Worm (Caenorhabditis elegans) whole organism, midembryonic: Measurements from ENCODE around the gene unc-53.
A peak's percentile ranks its signal among the peaks of the same experiment; 100 is the strongest.

Experiments
- T22C8.4 ChIP-seq: fragments of 200-800 bp; sonication (Bioruptor generic); IDR thresholded peaks from 2 replicates; pipeline ENCODE4 v1.3.6; 2022; ENCODE audit warnings: missing genetic modification characterization, missing compliant biosample characterization
- cog-1 ChIP-seq: sonication (generic microtip); optimal IDR thresholded peaks from 2 replicates; lab custom pipeline; 2016; ENCODE audit warnings: missing genetic modification characterization, missing compliant biosample characterization
- flt-1 ChIP-seq: fragments of 200-800 bp; sonication (Bioruptor generic); IDR thresholded peaks from 2 replicates; pipeline ENCODE4 v1.3.6; 2022; ENCODE audit warnings: missing genetic modification characterization, missing compliant biosample characterization
- klf-2 ChIP-seq: fragments of 200-800 bp; sonication (Bioruptor generic); conservative IDR thresholded peaks from 2 replicates; pipeline ENCODE4 v1.3.6; 2022; ENCODE audit warnings: missing genetic modification reagents, missing genetic modification characterization, missing compliant biosample characterization
- med-1 ChIP-seq: sonication (generic microtip); optimal IDR thresholded peaks from 2 replicates; lab custom pipeline; 2017; ENCODE audit warnings: missing genetic modification characterization, mild to moderate bottlenecking, missing compliant biosample characterization, antibody characterized with exemption, missing genetic modification reagents; ENCODE audit not compliant: insufficient read depth
- ref-1 ChIP-seq: fragments of 200-800 bp; sonication (Bioruptor generic); conservative IDR thresholded peaks from 2 replicates; pipeline ENCODE4 v1.3.6; 2022; ENCODE audit warnings: missing genetic modification reagents, missing genetic modification characterization, missing compliant biosample characterization
- tab-1 ChIP-seq: fragments of 200-800 bp; sonication (Bioruptor generic); IDR thresholded peaks from 2 replicates; pipeline ENCODE4 v1.3.6; 2022; ENCODE audit warnings: missing genetic modification characterization, missing compliant biosample characterization
- ztf-23 ChIP-seq: fragments of 200-800 bp; sonication (Bioruptor generic); IDR thresholded peaks from 2 replicates; pipeline ENCODE4 v1.3.6; 2022; ENCODE audit warnings: missing genetic modification reagents, missing genetic modification characterization, missing compliant biosample characterization
- ztf-29 ChIP-seq: fragments of 200-800 bp; sonication (Bioruptor generic); IDR thresholded peaks from 2 replicates; pipeline ENCODE4 v1.3.6; 2022; ENCODE audit warnings: missing genetic modification reagents, missing genetic modification characterization, missing compliant biosample characterization

Gene unc-53

ce11 chrII:11086770-11087169 is 2.5 kb downstream of the unc-53 start:
- TF ChIP-seq T22C8.4: no peak
- no peak for TF ChIP-seq ref-1
- no peak for TF ChIP-seq ztf-23 (GFP tag; lab: Robert Waterston, UW)
- no peak for TF ChIP-seq klf-2 (GFP tag; lab: Robert Waterston, UW)
- no peak for TF ChIP-seq ztf-29 (GFP tag; lab: Robert Waterston, UW)
- no peak for TF ChIP-seq tab-1 (GFP tag; lab: Robert Waterston, UW)

- TF ChIP-seq flt-1 (GFP tag; lab: Robert Waterston, UW): no peak
- TF ChIP-seq med-1 (GFP tag; lab: Kevin White, UChicago): no peak
- TF ChIP-seq klf-2 (GFP tag; lab: Robert Waterston, UW): no peak
- no peak for TF ChIP-seq cog-1
- no peak for TF ChIP-seq ztf-23 (GFP tag; lab: Robert Waterston, UW)
- no peak for TF ChIP-seq ztf-29 (GFP tag; lab: Robert Waterston, UW)
- TF ChIP-seq ref-1: no peak
These were observed 12.7 kb downstream of the unc-53 start for ce11 chrII:11076550-11076949.

- TF ChIP-seq flt-1 (GFP tag; lab: Robert Waterston, UW) (no peak), ztf-29 (GFP tag; lab: Robert Waterston, UW) (no peak), tab-1 (GFP tag; lab: Robert Waterston, UW) (no peak), ref-1 (no peak), ztf-23 (GFP tag; lab: Robert Waterston, UW) (no peak), cog-1 (no peak), T22C8.4 (no peak), med-1 (GFP tag; lab: Kevin White, UChicago) (no peak), klf-2 (GFP tag; lab: Robert Waterston, UW) (no peak)
These were observed 16.7 kb downstream of the unc-53 start for ce11 chrII:11072565-11072964.

ce11 chrII:11064191-11064695 is 25.0 kb downstream of the unc-53 start:
- TF ChIP-seq ztf-29 (GFP tag; lab: Robert Waterston, UW): no peak
- TF ChIP-seq klf-2 (GFP tag; lab: Robert Waterston, UW): no peak
- no peak for TF ChIP-seq cog-1
- no peak for TF ChIP-seq med-1 (GFP tag; lab: Kevin White, UChicago)
- TF ChIP-seq ref-1: no peak
- TF ChIP-seq tab-1 (GFP tag; lab: Robert Waterston, UW): no peak

- no peak for TF ChIP-seq cog-1
- TF ChIP-seq ref-1: no peak
These were observed 32.0 kb downstream of the unc-53 start for ce11 chrII:11057256-11057655.

- TF ChIP-seq med-1 (GFP tag; lab: Kevin White, UChicago) (no peak), cog-1 (no peak), T22C8.4 (0 out of 2 replicates have a peak, but pooled peaks have one; percentile 13)
These were observed 34.0 kb downstream of the unc-53 start, which contains the start of gene F45E10.2 for ce11 chrII:11055223-11055622. Gene F45E10.2, minus strand, starts transcription at chrII:11055323.

ce11 chrII:11052526-11052925 is 36.7 kb downstream of the unc-53 start:
- TF ChIP-seq ztf-23 (GFP tag; lab: Robert Waterston, UW) (no peak), tab-1 (GFP tag; lab: Robert Waterston, UW) (no peak), klf-2 (GFP tag; lab: Robert Waterston, UW) (no peak), cog-1 (no peak), ref-1 (no peak), flt-1 (GFP tag; lab: Robert Waterston, UW) (no peak), med-1 (GFP tag; lab: Kevin White, UChicago) (no peak), T22C8.4 (no peak), ztf-29 (GFP tag; lab: Robert Waterston, UW) (no peak)

- TF ChIP-seq T22C8.4 (no peak), ztf-23 (GFP tag; lab: Robert Waterston, UW) (no peak), klf-2 (GFP tag; lab: Robert Waterston, UW) (no peak), flt-1 (GFP tag; lab: Robert Waterston, UW) (no peak), tab-1 (GFP tag; lab: Robert Waterston, UW) (no peak), cog-1 (no peak), ref-1 (no peak), med-1 (GFP tag; lab: Kevin White, UChicago) (no peak), ztf-29 (GFP tag; lab: Robert Waterston, UW) (no peak)
These were observed 38.6 kb downstream of the unc-53 start for ce11 chrII:11050678-11051077.

ce11 chrII:11049876-11050275 is 39.4 kb downstream of the unc-53 start, which contains the start of the genes sdhd-1 and ilkp-1:
Gene sdhd-1, minus strand, starts transcription at chrII:11049913.
Gene ilkp-1, plus strand, starts transcription at chrII:11050255.
- no peak for TF ChIP-seq klf-2 (GFP tag; lab: Robert Waterston, UW)
- TF ChIP-seq med-1 (GFP tag; lab: Kevin White, UChicago): no peak
- TF ChIP-seq cog-1: no peak
- TF ChIP-seq tab-1 (GFP tag; lab: Robert Waterston, UW): no peak
- no peak for TF ChIP-seq T22C8.4
- no peak for TF ChIP-seq ref-1
- no peak for TF ChIP-seq flt-1 (GFP tag; lab: Robert Waterston, UW)
- TF ChIP-seq ztf-29 (GFP tag; lab: Robert Waterston, UW): no peak
- no peak for TF ChIP-seq ztf-23 (GFP tag; lab: Robert Waterston, UW)

- TF ChIP-seq flt-1 (GFP tag; lab: Robert Waterston, UW): no peak
- TF ChIP-seq med-1 (GFP tag; lab: Kevin White, UChicago): no peak
- no peak for TF ChIP-seq ztf-29 (GFP tag; lab: Robert Waterston, UW)
- TF ChIP-seq klf-2 (GFP tag; lab: Robert Waterston, UW): no peak
- TF ChIP-seq ref-1: no peak
- TF ChIP-seq T22C8.4: no peak
- no peak for TF ChIP-seq tab-1 (GFP tag; lab: Robert Waterston, UW)
- TF ChIP-seq ztf-23 (GFP tag; lab: Robert Waterston, UW): no peak
- no peak for TF ChIP-seq cog-1
These were observed 40.3 kb downstream of the unc-53 start, which contains the start of gene F33A8.4 for ce11 chrII:11048930-11049329. Gene F33A8.4, minus strand, starts transcription at chrII:11049030.
